Fruit fly (Drosophila melanogaster) whole organism, embryonic: Measurements from ENCODE around the gene lectin-28C.

Experiments
- Aef1 ChIP-seq: fragments of 200-800 bp; sonication (Bioruptor generic); IDR thresholded peaks from 3 replicates; pipeline ENCODE4 v1.3.6; 2022; ENCODE audit warnings: missing biosample characterization, missing genetic modification characterization
- Asciz ChIP-seq: fragments of 200-800 bp; sonication (Bioruptor generic); optimal IDR thresholded peaks from 2 replicates; lab custom pipeline; 2017; ENCODE audit warnings: missing biosample characterization, mild to moderate bottlenecking, missing genetic modification characterization, missing genetic modification reagents
- Atf6 ChIP-seq: fragments of 200-800 bp; sonication (Bioruptor generic); IDR thresholded peaks from 2 replicates; pipeline ENCODE4 v1.3.6; 2022; ENCODE audit warnings: missing biosample characterization, missing genetic modification characterization
- CG10366 ChIP-seq: fragments of 200-800 bp; sonication (Bioruptor generic); IDR thresholded peaks from 2 replicates; pipeline ENCODE4 v1.3.6; 2022; ENCODE audit warnings: missing biosample characterization, missing genetic modification characterization
- CG10543 ChIP-seq: fragments of 200-800 bp; sonication (Bioruptor generic); optimal IDR thresholded peaks from 3 replicates; lab custom pipeline; 2017; ENCODE audit warnings: missing biosample characterization, mild to moderate bottlenecking, missing genetic modification characterization, moderate library complexity
- CG10654 ChIP-seq: fragments of 200-800 bp; sonication (Bioruptor generic); optimal IDR thresholded peaks from 2 replicates; lab custom pipeline; 2016; ENCODE audit warnings: missing biosample characterization, missing genetic modification characterization
- CG11085 ChIP-seq: fragments of 200-800 bp; sonication (Bioruptor generic); IDR thresholded peaks from 2 replicates; pipeline ENCODE4 v1.3.6; 2022; ENCODE audit warnings: missing biosample characterization, missing genetic modification characterization
- CG14441 ChIP-seq: fragments of 200-800 bp; sonication (Bioruptor generic); IDR thresholded peaks from 2 replicates; pipeline ENCODE4 v1.3.6; 2022; ENCODE audit warnings: missing biosample characterization, missing genetic modification characterization
- CG15011 ChIP-seq: fragments of 200-800 bp; sonication (Bioruptor generic); optimal IDR thresholded peaks from 3 replicates; lab custom pipeline; 2018; ENCODE audit warnings: missing biosample characterization, mild to moderate bottlenecking, missing genetic modification characterization
- CG15601 ChIP-seq: fragments of 200-800 bp; sonication (Bioruptor generic); optimal IDR thresholded peaks from 3 replicates; lab custom pipeline; 2019; ENCODE audit warnings: missing biosample characterization, mild to moderate bottlenecking, missing genetic modification characterization, moderate library complexity
- CG15696 ChIP-seq: fragments of 200-800 bp; sonication (Bioruptor generic); optimal IDR thresholded peaks from 2 replicates; lab custom pipeline; 2019; ENCODE audit warnings: missing biosample characterization, mild to moderate bottlenecking, missing genetic modification characterization, moderate library complexity
- CG17359 ChIP-seq: fragments of 200-800 bp; sonication (Bioruptor generic); optimal IDR thresholded peaks from 3 replicates; lab custom pipeline; 2018; ENCODE audit warnings: missing biosample characterization, mild to moderate bottlenecking, missing genetic modification characterization, moderate library complexity
- CG18262 ChIP-seq: fragments of 200-800 bp; optimal IDR thresholded peaks from 3 replicates; lab custom pipeline; 2019; ENCODE audit warnings: missing biosample characterization, mild to moderate bottlenecking, missing genetic modification characterization, moderate library complexity
- CG18599 ChIP-seq: fragments of 200-800 bp; sonication (Bioruptor generic); optimal IDR thresholded peaks from 3 replicates; lab custom pipeline; 2017; ENCODE audit warnings: missing biosample characterization, missing genetic modification characterization, mild to moderate bottlenecking, moderate library complexity, missing genetic modification reagents
- CG2116 ChIP-seq: fragments of 200-800 bp; sonication (Bioruptor generic); optimal IDR thresholded peaks from 3 replicates; lab custom pipeline; 2018; ENCODE audit warnings: missing biosample characterization, mild to moderate bottlenecking, missing genetic modification characterization
- CG31441 ChIP-seq: fragments of 200-800 bp; sonication (Bioruptor generic); IDR thresholded peaks from 2 replicates; pipeline ENCODE4 v1.3.6; 2022; ENCODE audit warnings: missing biosample characterization, missing genetic modification characterization
- CG5245 ChIP-seq: fragments of 200-800 bp; sonication (Bioruptor generic); optimal IDR thresholded peaks from 3 replicates; lab custom pipeline; 2016; ENCODE audit warnings: missing biosample characterization, missing genetic modification characterization
- CG6254 ChIP-seq: fragments of 200-800 bp; sonication (Bioruptor generic); optimal IDR thresholded peaks from 3 replicates; lab custom pipeline; 2017; ENCODE audit warnings: mild to moderate bottlenecking, missing biosample characterization, missing genetic modification reagents, missing genetic modification characterization
- CG6654 ChIP-seq: fragments of 200-800 bp; sonication (Bioruptor generic); optimal IDR thresholded peaks from 2 replicates; lab custom pipeline; 2017; ENCODE audit warnings: missing biosample characterization, mild to moderate bottlenecking, missing genetic modification characterization
- CG6689 ChIP-seq: fragments of 200-800 bp; sonication (Bioruptor generic); IDR thresholded peaks from 2 replicates; pipeline ENCODE4 v1.3.6; 2022; ENCODE audit warnings: missing biosample characterization, missing genetic modification characterization
- CG7928 ChIP-seq: fragments of 200-800 bp; sonication (Bioruptor generic); optimal IDR thresholded peaks from 2 replicates; lab custom pipeline; 2017; ENCODE audit warnings: missing biosample characterization, mild to moderate bottlenecking, missing genetic modification characterization
- CG8281 ChIP-seq: fragments of 200-800 bp; sonication (Bioruptor generic); optimal IDR thresholded peaks from 2 replicates; lab custom pipeline; 2018; ENCODE audit warnings: missing biosample characterization, mild to moderate bottlenecking, missing genetic modification characterization, moderate library complexity
- CG9727 ChIP-seq: fragments of 200-800 bp; sonication (Bioruptor generic); optimal IDR thresholded peaks from 3 replicates; lab custom pipeline; 2017; ENCODE audit warnings: missing biosample characterization, mild to moderate bottlenecking, missing genetic modification characterization
- Dek ChIP-seq: fragments of 200-800 bp; sonication (Bioruptor generic); optimal IDR thresholded peaks from 3 replicates; lab custom pipeline; 2019; ENCODE audit warnings: missing biosample characterization, mild to moderate bottlenecking, missing genetic modification characterization, moderate library complexity
- Ets65A ChIP-seq: fragments of 200-800 bp; sonication (Bioruptor generic); peaks from one replicate; lab custom pipeline; 2016; ENCODE audit warnings: missing biosample characterization, missing genetic modification characterization
- HHEX ChIP-seq: fragments of 200-800 bp; sonication (Bioruptor generic); optimal IDR thresholded peaks from 3 replicates; lab custom pipeline; 2017; ENCODE audit warnings: missing biosample characterization, mild to moderate bottlenecking, missing genetic modification characterization, missing genetic modification reagents
- Hey ChIP-seq: fragments of 200-800 bp; sonication (Bioruptor generic); optimal IDR thresholded peaks from 3 replicates; lab custom pipeline; 2018; ENCODE audit warnings: missing biosample characterization, mild to moderate bottlenecking, missing genetic modification characterization
- HmgD ChIP-seq: fragments of 200-800 bp; sonication (Bioruptor generic); optimal IDR thresholded peaks from 3 replicates; lab custom pipeline; 2016; ENCODE audit warnings: missing biosample characterization, missing genetic modification characterization
- Nf-YC ChIP-seq: fragments of 200-800 bp; optimal IDR thresholded peaks from 3 replicates; lab custom pipeline; 2019; ENCODE audit warnings: missing biosample characterization, mild to moderate bottlenecking, missing genetic modification characterization, moderate library complexity
- Pdp1 ChIP-seq, 2 experiments: fragments of 200-800 bp; sonication (Bioruptor generic); optimal IDR thresholded peaks; 3 replicates each; lab custom pipeline; 2016; ENCODE audit warnings: missing biosample characterization in 2 of 2, missing genetic modification characterization in 2 of 2, mild to moderate bottlenecking in 1 of 2, moderate library complexity in 1 of 2
- Spps ChIP-seq: fragments of 200-800 bp; sonication (Bioruptor generic); optimal IDR thresholded peaks from 2 replicates; lab custom pipeline; 2018; ENCODE audit warnings: missing biosample characterization, mild to moderate bottlenecking, missing genetic modification characterization
- Xrp1 ChIP-seq: fragments of 200-800 bp; sonication (Bioruptor generic); IDR thresholded peaks from 2 replicates; pipeline ENCODE4 v1.3.6; 2022; ENCODE audit warnings: missing biosample characterization, missing genetic modification characterization
- cato ChIP-seq: fragments of 200-800 bp; sonication (Bioruptor generic); optimal IDR thresholded peaks from 2 replicates; lab custom pipeline; 2016; ENCODE audit warnings: missing biosample characterization, missing genetic modification characterization, borderline replicate concordance
- chn ChIP-seq: fragments of 200-800 bp; sonication (Bioruptor generic); optimal IDR thresholded peaks from 2 replicates; lab custom pipeline; 2016; ENCODE audit warnings: missing biosample characterization, missing genetic modification characterization
- dan ChIP-seq: fragments of 200-800 bp; sonication (Bioruptor generic); IDR thresholded peaks from 2 replicates; pipeline ENCODE4 v1.3.6; 2022; ENCODE audit warnings: missing biosample characterization, missing genetic modification characterization
- ewg ChIP-seq: fragments of 200-800 bp; sonication (Bioruptor generic); optimal IDR thresholded peaks from 3 replicates; lab custom pipeline; 2017; ENCODE audit warnings: mild to moderate bottlenecking, missing biosample characterization, missing genetic modification reagents, missing genetic modification characterization
- exex ChIP-seq: fragments of 200-800 bp; sonication (Bioruptor generic); optimal IDR thresholded peaks from 4 replicates; lab custom pipeline; 2018; ENCODE audit warnings: missing biosample characterization, mild to moderate bottlenecking, missing genetic modification characterization, moderate library complexity
- grn ChIP-seq: fragments of 200-800 bp; sonication (Bioruptor generic); optimal IDR thresholded peaks from 3 replicates; lab custom pipeline; 2017; ENCODE audit warnings: missing biosample characterization, missing genetic modification characterization
- gsb-n ChIP-seq: fragments of 200-800 bp; sonication (Bioruptor generic); optimal IDR thresholded peaks from 3 replicates; lab custom pipeline; 2018; ENCODE audit warnings: missing biosample characterization, mild to moderate bottlenecking, missing genetic modification characterization
- h ChIP-seq: fragments of >200 bp; optimal IDR thresholded peaks from 2 replicates; lab custom pipeline; 2017
- hb ChIP-seq: fragments of 200-800 bp; sonication (Bioruptor generic); IDR thresholded peaks from 3 replicates; pipeline ENCODE4 v1.3.6; 2022; ENCODE audit warnings: missing biosample characterization, missing genetic modification characterization; ENCODE audit not compliant: partially characterized antibody
- pzg ChIP-seq: fragments of 200-800 bp; sonication (Bioruptor generic); optimal IDR thresholded peaks from 3 replicates; lab custom pipeline; 2018; ENCODE audit warnings: missing biosample characterization, mild to moderate bottlenecking, missing genetic modification characterization, moderate library complexity
- schlank ChIP-seq: fragments of 200-800 bp; sonication (Bioruptor generic); optimal IDR thresholded peaks from 2 replicates; lab custom pipeline; 2018; ENCODE audit warnings: missing biosample characterization, mild to moderate bottlenecking, missing genetic modification characterization
- sens-2 ChIP-seq: fragments of 200-800 bp; sonication (Bioruptor generic); IDR thresholded peaks from 2 replicates; pipeline ENCODE4 v1.3.6; 2022; ENCODE audit warnings: missing biosample characterization, missing genetic modification characterization
- sima ChIP-seq: fragments of 200-800 bp; sonication (Bioruptor generic); optimal IDR thresholded peaks from 2 replicates; lab custom pipeline; 2016; ENCODE audit warnings: missing biosample characterization, missing genetic modification characterization
- sna ChIP-seq: fragments of 200-800 bp; sonication (Bioruptor generic); IDR thresholded peaks from 2 replicates; pipeline ENCODE4 v1.3.6; 2022; ENCODE audit warnings: missing biosample characterization, missing genetic modification characterization; ENCODE audit not compliant: partially characterized antibody
- tgo ChIP-seq: fragments of 200-800 bp; sonication (Bioruptor generic); IDR thresholded peaks from 3 replicates; pipeline ENCODE4 v1.3.6; 2022; ENCODE audit warnings: missing biosample characterization, missing genetic modification characterization
- ttk ChIP-seq: fragments of 200-800 bp; sonication (Bioruptor generic); IDR thresholded peaks from 2 replicates; pipeline ENCODE4 v2.1.2; 2022; ENCODE audit warnings: missing biosample characterization, missing genetic modification characterization
- unpg ChIP-seq: fragments of 200-800 bp; sonication (Bioruptor generic); optimal IDR thresholded peaks from 3 replicates; lab custom pipeline; 2018; ENCODE audit warnings: missing biosample characterization, mild to moderate bottlenecking, missing genetic modification characterization, moderate library complexity

lectin-28C gene

dm6 chr2L:7821279-7821848 lies 35.5 kb upstream of the lectin-28C start (continued):
- TF ChIP-seq tgo (GFP tag; lab: Robert Waterston, UW) (peak; percentile 18; the same call in 1 of the 3 replicates), CG8281 (tag; lab: Kevin White, UChicago) (peak; percentile 54), grn (GFP tag; lab: Kevin White, UChicago) (no peak), pzg (GFP tag; lab: Kevin White, UChicago) (peak; percentile 64), Atf6 (peak; percentile 65; the same call in 1 of the 2 replicates), schlank (peak; percentile 4), CG6254 (no peak), unpg (GFP tag; lab: Kevin White, UChicago) (peak; percentile 55), CG11085 (0 out of 2 replicates have a peak, but pooled peaks have one; percentile 39), HHEX (GFP tag; lab: Kevin White, UChicago) (peak; percentile 53), CG17359 (tag; lab: Kevin White, UChicago) (peak; percentile 17), CG15601 (tag; lab: Kevin White, UChicago) (peak; percentile 41), sens-2 (GFP tag; lab: Robert Waterston, UW) (0 out of 2 replicates have a peak, but pooled peaks have one; percentile 9), CG31441 (GFP tag; lab: Robert Waterston, UW) (peak; percentile 74), Xrp1 (peak; percentile 68), dan (GFP tag; lab: Robert Waterston, UW) (no peak), chn (GFP tag; lab: Kevin White, UChicago) (peak; percentile 67), Nf-YC (tag; lab: Kevin White, UChicago) (peak; percentile 61), gsb-n (no peak), CG14441 (peak; percentile 50; the same call in 1 of the 2 replicates), CG10654 (peak; percentile 32), CG15696 (tag; lab: Kevin White, UChicago) (peak; percentile 40), CG18599 (GFP tag; lab: Kevin White, UChicago) (peak; percentile 73), Hey (tag; lab: Kevin White, UChicago) (no peak), CG7928 (no peak), hb (peak; percentile 79; the same call in 2 of the 3 replicates), CG10543 (GFP tag; lab: Kevin White, UChicago) (peak; percentile 46), CG15011 (GFP tag; lab: Kevin White, UChicago) (no peak), ewg (GFP tag; lab: Kevin White, UChicago) (no peak), Pdp1 (GFP tag; optimal IDR thresholded peaks at IDR 0.05; lab: Kevin White, UChicago) (peak; percentile 49 to 63), CG18262 (tag; lab: Kevin White, UChicago) (peak; percentile 41), CG6654 (GFP tag; lab: Kevin White, UChicago) (no peak), h (lab: Kevin White, UChicago) (no peak), CG2116 (GFP tag; lab: Kevin White, UChicago) (peak; percentile 78), Dek (tag; lab: Kevin White, UChicago) (peak; percentile 34), Spps (no peak), CG10366 (peak; percentile 42), Aef1 (GFP tag; lab: Robert Waterston, UW) (no peak; the same call in 2 of the 3 replicates), CG9727 (peak; percentile 63), ttk (peak; percentile 52; the same call in 1 of the 2 replicates), Asciz (GFP tag; lab: Kevin White, UChicago) (peak; percentile 24), cato (no peak), exex (tag; lab: Kevin White, UChicago) (peak; percentile 20), CG5245 (peak; percentile 10), CG6689 (GFP tag; lab: Robert Waterston, UW) (0 out of 2 replicates have a peak, but pooled peaks have one; percentile 38), HmgD (GFP tag; lab: Kevin White, UChicago) (peak; percentile 27), Ets65A (peak; percentile 92), sima (GFP tag; lab: Kevin White, UChicago) (no peak), sna (GFP tag; lab: Robert Waterston, UW) (peak; percentile 88)
